Fruit fly (Drosophila melanogaster) S2 (cell line): Measurements from ENCODE around the gene Tcs5.

Source experiments
- CG8478 ChIP-seq: fragments of >200 bp; optimal IDR thresholded peaks from 2 replicates; lab custom pipeline; 2018
- CTCF ChIP-seq, 2 experiments: fragments of >200 bp; optimal IDR thresholded peaks; 2 replicates each; lab custom pipeline; 2018

The Tcs5 gene

dm6 chr3L:5096674-5097073, 42.5 kb downstream of the Tcs5 start:
- TF ChIP-seq CTCF (optimal IDR thresholded peaks at IDR 0.05; lab: Kevin White, UChicago) (no peak), CG8478 (no peak)
